Worm (Caenorhabditis elegans): ENCODE data around the gene dhrs-4.

Gene dhrs-4

DNA sequence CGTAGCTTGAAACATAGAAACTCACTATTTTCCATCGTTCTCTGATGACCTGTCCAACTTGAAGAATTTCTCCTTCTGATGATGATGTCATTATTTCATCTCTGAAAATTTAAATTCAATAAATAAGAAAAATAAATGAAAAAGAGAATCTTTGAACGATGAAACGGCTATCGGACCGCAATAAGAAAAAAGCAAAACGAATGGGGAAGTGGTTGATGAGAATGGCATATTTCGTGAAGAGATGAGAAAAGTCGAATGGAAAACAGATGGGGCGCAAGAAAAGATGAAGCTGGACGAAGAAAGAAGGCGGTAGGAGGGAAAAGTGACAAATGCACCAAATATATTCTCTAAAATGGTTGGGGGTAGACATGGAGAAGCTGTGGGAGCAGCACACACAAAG is 26.6 kb upstream of the dhrs-4 start, which contains the start of gene ttbk-7:
Gene ttbk-7 (minus strand): TSS at position 101 of the 400 bp plus-strand sequence.
- TF ChIP-seq attf-4 (tag; optimal IDR thresholded peaks at IDR 0.05) (no peak), unc-62 (GFP tag; optimal IDR thresholded peaks at IDR 0.05 in 1 of 2) (peak in 1 of 2 experiments; percentile 61), unc-62 (tag; optimal IDR thresholded peaks at IDR 0.05) (no peak)

DNA sequence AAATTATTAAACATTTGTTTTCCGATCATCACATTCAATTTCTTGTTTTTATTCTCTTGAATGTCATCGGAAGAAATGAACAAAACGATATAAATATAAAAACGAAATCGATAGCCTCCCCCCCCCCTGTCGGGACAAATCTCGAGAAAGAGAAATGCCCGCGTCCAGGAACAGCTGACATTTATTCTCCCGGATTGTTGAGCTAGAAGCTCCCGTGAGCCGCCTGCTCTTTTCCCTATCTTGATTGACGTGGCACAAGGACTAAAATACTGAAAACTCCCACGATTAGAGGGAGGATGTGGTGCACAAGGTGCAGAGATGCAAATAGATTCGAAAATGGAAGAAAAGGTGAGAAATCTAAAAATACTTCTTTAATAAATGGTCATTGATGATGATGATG is 25.6 kb upstream of the dhrs-4 start:
- TF ChIP-seq daf-16 (GFP tag; optimal IDR thresholded peaks at IDR 0.05) (peak in 1 of 2 experiments; percentile 31), daf-16 (tag; optimal IDR thresholded peaks at IDR 0.05) (no peak), hlh-11 (tag; optimal IDR thresholded peaks at IDR 0.05) (peak; percentile 32), snpc-1.2 (GFP tag; IDR thresholded peaks at IDR 0.05) (no peak)

DNA sequence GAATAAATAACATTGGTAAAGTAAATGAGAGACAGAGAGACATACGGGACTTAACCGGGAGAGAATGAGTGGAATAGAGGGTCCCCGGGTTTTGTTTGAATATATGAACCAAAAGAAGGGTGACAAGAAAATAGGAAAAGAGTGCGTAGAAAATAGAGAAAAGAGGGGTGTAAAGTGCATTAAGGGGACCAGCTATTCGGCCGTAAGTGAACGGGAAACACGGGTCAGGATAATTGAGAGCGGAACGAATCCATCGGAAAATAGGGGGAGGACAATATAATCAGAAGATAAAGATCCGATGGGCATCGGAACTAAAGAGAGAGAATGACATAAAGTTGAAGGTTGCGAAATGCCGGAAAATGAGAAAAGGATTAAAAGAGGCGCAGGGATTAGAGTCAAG is 25.1 kb upstream of the dhrs-4 start:
- TF ChIP-seq nhr-111 (GFP tag; optimal IDR thresholded peaks at IDR 0.05) = no peak
- no peak for TF ChIP-seq spr-1 (tag; optimal IDR thresholded peaks at IDR 0.05)
- TF ChIP-seq ces-1 (GFP tag; optimal IDR thresholded peaks at IDR 0.05) = no peak
- no peak for TF ChIP-seq lin-15B (tag; optimal IDR thresholded peaks at IDR 0.05)
- no peak for TF ChIP-seq vab-7 (GFP tag; IDR thresholded peaks at IDR 0.05)
- TF ChIP-seq hmg-1.1 (GFP tag; IDR thresholded peaks at IDR 0.05) = no peak

DNA sequence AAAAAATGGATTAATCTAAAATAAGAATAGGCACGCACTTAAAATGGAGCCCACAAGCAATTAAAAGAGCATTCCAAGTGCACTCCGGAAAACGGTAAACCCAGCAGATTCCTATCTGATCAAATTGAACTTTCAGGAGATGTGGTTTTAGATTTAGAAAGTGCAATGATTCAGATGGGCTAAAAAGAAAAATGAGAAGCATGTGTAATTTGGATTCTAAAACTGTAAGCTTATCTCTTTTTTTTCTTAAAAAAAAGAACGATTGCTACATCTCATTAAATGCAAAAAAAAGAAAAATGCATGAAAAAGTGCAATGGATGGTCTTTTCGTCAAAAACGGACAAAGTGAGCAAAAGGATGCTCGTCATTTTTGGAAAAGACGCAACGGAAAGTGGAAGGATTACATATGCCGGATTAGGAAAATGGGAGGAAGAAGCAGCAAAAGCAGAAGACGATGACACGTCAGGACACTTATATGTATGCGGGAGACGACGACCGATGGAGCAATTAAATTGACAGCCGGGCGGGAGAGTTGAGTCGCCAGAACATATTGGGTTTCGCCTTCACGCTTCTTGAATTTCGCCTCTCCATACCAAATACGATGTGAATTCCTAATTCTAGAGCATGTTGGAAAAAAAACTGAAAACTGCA is 23.7 kb upstream of the dhrs-4 start:
- TF ChIP-seq Y75B8A.6 (GFP tag; IDR thresholded peaks at IDR 0.05) (no peak), zag-1 (tag; optimal IDR thresholded peaks at IDR 0.05) (no peak), dpl-1 (GFP tag; optimal IDR thresholded peaks at IDR 0.05) (no peak), egl-43 (GFP tag; IDR thresholded peaks at IDR 0.05) (no peak), ceh-82 (tag; optimal IDR thresholded peaks at IDR 0.05) (no peak), unc-62 (GFP tag; optimal IDR thresholded peaks at IDR 0.05 in 1 of 2) (peak in 1 of 2 experiments; percentile 76), unc-62 (tag; optimal IDR thresholded peaks at IDR 0.05) (no peak), ceh-32 (tag; optimal IDR thresholded peaks at IDR 0.05; ENCODE audit: poor library complexity) (no peak), lin-1 (GFP tag; IDR thresholded peaks at IDR 0.05) (no peak), egl-27 (tag; optimal IDR thresholded peaks at IDR 0.05) (no peak), lsy-2 (tag; optimal IDR thresholded peaks at IDR 0.05) (peak in 1 of 2 experiments; percentile 17), ceh-20 (GFP tag; IDR thresholded peaks at IDR 0.05) (0 out of 2 replicates have a peak, but pooled peaks have one; percentile 29), spr-1 (tag; optimal IDR thresholded peaks at IDR 0.05) (no peak), zip-2 (tag; optimal IDR thresholded peaks at IDR 0.05) (no peak), ceh-44 (GFP tag; IDR thresholded peaks at IDR 0.05) (no peak), nhr-10 (tag; optimal IDR thresholded peaks at IDR 0.05) (no peak), mxl-2 (GFP tag; conservative IDR thresholded peaks at IDR 0.05) (no peak), aha-1 (tag) (peak; percentile 43), daf-8 (GFP tag; IDR thresholded peaks at IDR 0.05) (no peak)

DNA sequence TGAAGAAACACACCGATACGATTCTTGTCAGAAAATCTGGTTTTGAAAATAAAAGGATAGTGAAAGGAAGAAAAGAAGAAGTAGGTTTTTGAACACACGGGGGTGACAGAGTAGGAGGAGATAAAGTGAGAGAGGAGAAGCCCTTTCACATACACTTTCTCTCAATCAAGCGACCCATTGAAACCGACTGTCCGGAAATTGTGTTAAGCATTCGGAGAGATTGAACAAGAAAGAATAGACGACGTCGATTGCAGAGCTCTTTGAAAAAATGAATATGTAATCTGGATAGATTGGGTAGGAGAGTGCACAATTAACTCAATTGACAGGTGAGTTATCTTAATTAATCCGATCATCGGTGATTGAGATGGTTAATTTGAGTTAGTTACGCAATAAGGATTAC is 21.1 kb upstream of the dhrs-4 start:
- TF ChIP-seq rbr-2 (tag; optimal IDR thresholded peaks at IDR 0.05) = no peak
- TF ChIP-seq tra-1 (GFP tag; IDR thresholded peaks at IDR 0.05) = no peak
- TF ChIP-seq ces-1 (GFP tag; optimal IDR thresholded peaks at IDR 0.05) = peak; percentile 46
- peak; percentile 49 for TF ChIP-seq aha-1 (tag)
- TF ChIP-seq nhr-6 (tag; optimal IDR thresholded peaks at IDR 0.05) = no peak
- no peak for TF ChIP-seq saeg-2 (GFP tag; IDR thresholded peaks at IDR 0.05)

DNA sequence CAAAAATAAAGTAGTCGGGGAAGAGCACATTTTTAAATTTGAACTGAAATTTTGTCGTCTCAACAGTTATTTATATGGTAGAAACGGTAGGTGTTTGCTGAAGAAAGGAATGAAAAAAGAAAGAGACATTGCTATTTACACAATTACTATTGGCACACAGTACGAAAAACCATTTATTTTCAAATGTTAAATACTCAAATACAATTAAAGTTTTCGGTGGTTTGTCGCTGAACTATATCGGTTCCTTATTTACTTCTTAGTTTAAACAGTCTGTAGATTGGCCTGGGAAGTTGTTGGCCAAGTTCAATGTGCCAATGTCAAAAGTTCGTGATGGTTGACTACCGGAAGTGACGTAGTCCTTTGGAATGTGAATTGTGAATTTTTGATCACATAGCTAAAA is 18.4 kb upstream of the dhrs-4 start, which contains the start of gene ttr-27:
Gene ttr-27 (minus strand): TSS at position 45 of the 400 bp plus-strand sequence.
- TF ChIP-seq lin-1 (GFP tag; IDR thresholded peaks at IDR 0.05) (no peak), saeg-2 (GFP tag; IDR thresholded peaks at IDR 0.05) (no peak), unc-130 (GFP tag; optimal IDR thresholded peaks at IDR 0.05) (no peak), ztf-7 (tag; optimal IDR thresholded peaks at IDR 0.05) (no peak), nhr-76 (tag; optimal IDR thresholded peaks at IDR 0.05) (no peak), cey-2 (tag; optimal IDR thresholded peaks at IDR 0.05; ENCODE audit: borderline replicate concordance, insufficient read depth) (no peak), nhr-41 (GFP tag; IDR thresholded peaks at IDR 0.05) (no peak), F44E2.7 (GFP tag; IDR thresholded peaks at IDR 0.05) (no peak), lin-13 (GFP tag; optimal IDR thresholded peaks at IDR 0.05) (no peak), egl-27 (tag; optimal IDR thresholded peaks at IDR 0.05) (no peak), ztf-11 (tag; optimal IDR thresholded peaks at IDR 0.05) (no peak), F10B5.3 (tag; optimal IDR thresholded peaks at IDR 0.05) (no peak), lsy-2 (tag; optimal IDR thresholded peaks at IDR 0.05) (no peak)

All from whole organism, L4 larva.